Worm (Caenorhabditis elegans): ENCODE measurements around the gene trmt-10C.2.

- no peak for TF ChIP-seq nhr-76 (tag; optimal IDR thresholded peaks at IDR 0.05)
- TF ChIP-seq nhr-77 (tag; optimal IDR thresholded peaks at IDR 0.05), result no peak
- TF ChIP-seq nhr-25 (tag; optimal IDR thresholded peaks at IDR 0.05), result no peak
These were observed 2.5 kb downstream of the trmt-10C.2 start for ce11 chrIII:6348578-6348977.
